Worm (Caenorhabditis elegans): ENCODE results near the gene W03B1.9.

Gene W03B1.9

DNA sequence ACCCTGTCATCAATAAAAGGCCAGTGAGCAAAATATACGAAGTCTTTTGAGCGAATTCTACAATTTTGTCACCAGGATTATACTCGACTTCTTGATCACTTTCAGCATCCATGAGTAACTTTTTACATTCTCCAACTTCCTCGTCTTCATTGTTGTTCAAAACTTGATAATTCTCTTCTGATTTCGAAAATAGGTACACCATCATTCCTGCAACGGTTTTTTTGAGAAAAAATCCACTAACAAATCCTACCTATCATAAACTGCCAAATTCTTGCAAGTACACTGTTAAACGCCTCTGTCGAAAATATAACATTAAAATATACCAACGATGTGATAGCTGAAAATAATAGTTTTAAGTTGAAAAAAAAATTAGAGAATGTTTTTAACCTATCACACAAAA is 12.0 kb downstream of the W03B1.9 start:
- TF ChIP-seq crh-2 (tag; optimal IDR thresholded peaks at IDR 0.05) (no peak), ceh-82 (tag; optimal IDR thresholded peaks at IDR 0.05) (no peak), nhr-23 (tag; optimal IDR thresholded peaks at IDR 0.05) (no peak), sma-3 (GFP tag; optimal IDR thresholded peaks at IDR 0.05) (no peak)

DNA sequence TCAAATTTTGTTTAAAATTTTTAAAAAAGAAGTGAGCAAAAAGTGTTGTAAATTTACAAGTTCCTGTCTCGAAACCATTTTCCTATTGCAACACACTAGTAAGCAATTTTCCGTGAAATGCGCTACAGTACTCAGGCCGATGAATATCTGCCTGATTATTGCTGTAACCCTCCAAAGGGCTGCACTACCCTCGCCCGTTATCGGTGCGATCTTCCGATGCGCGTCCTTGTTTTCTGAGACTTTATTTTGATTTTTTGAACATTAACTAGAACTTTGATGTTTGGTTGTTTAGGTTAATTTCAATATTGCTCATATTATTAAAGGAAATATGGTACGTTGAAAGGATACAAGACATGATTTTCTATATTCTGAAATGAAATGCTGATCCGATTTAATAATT is 18.6 kb downstream of the W03B1.9 start:
- TF ChIP-seq blmp-1 (tag; optimal IDR thresholded peaks at IDR 0.05; ENCODE audit: insufficient read depth) (no peak), nhr-10 (tag; optimal IDR thresholded peaks at IDR 0.05) (no peak), aly-2 (tag; optimal IDR thresholded peaks at IDR 0.05) (no peak), sma-3 (GFP tag; optimal IDR thresholded peaks at IDR 0.05) (no peak), peb-1 (tag; optimal IDR thresholded peaks at IDR 0.05) (no peak), F13H6.1 (tag; optimal IDR thresholded peaks at IDR 0.05) (no peak), C34F6.9 (tag; optimal IDR thresholded peaks at IDR 0.05) (no peak), egl-27 (tag; optimal IDR thresholded peaks at IDR 0.05) (no peak), lin-11 (tag; optimal IDR thresholded peaks at IDR 0.05) (no peak), nhr-12 (tag; optimal IDR thresholded peaks at IDR 0.05) (no peak), nhr-21 (tag; optimal IDR thresholded peaks at IDR 0.05) (no peak), nhr-23 (tag; optimal IDR thresholded peaks at IDR 0.05) (peak; percentile 55), unc-55 (GFP tag; optimal IDR thresholded peaks at IDR 0.05) (no peak), ztf-11 (tag; optimal IDR thresholded peaks at IDR 0.05) (no peak), zag-1 (tag; optimal IDR thresholded peaks at IDR 0.05) (no peak), lin-13 (GFP tag; optimal IDR thresholded peaks at IDR 0.05) (no peak), nhr-237 (tag; optimal IDR thresholded peaks at IDR 0.05) (no peak), nhr-11 (tag; optimal IDR thresholded peaks at IDR 0.05) (no peak), elt-3 (tag; optimal IDR thresholded peaks at IDR 0.05) (no peak), sem-4 (tag; optimal IDR thresholded peaks at IDR 0.05) (no peak), ceh-82 (tag; optimal IDR thresholded peaks at IDR 0.05) (no peak), R02D3.7 (tag; optimal IDR thresholded peaks at IDR 0.05) (no peak), sma-9 (GFP tag; optimal IDR thresholded peaks at IDR 0.05) (peak; percentile 62), sma-9 (tag; optimal IDR thresholded peaks at IDR 0.05) (no peak), ceh-16 (tag; optimal IDR thresholded peaks at IDR 0.05) (peak; percentile 23), snpc-4 (tag; optimal IDR thresholded peaks at IDR 0.05) (no peak), unc-39 (tag; optimal IDR thresholded peaks at IDR 0.05) (no peak), mab-5 (tag; optimal IDR thresholded peaks at IDR 0.05) (no peak), lsy-2 (tag; optimal IDR thresholded peaks at IDR 0.05) (no peak), ZK546.5 (tag; optimal IDR thresholded peaks at IDR 0.05) (no peak), ama-1 (optimal IDR thresholded peaks at IDR 0.05) (no peak), elt-1 (tag; optimal IDR thresholded peaks at IDR 0.05) (peak; percentile 76)

DNA sequence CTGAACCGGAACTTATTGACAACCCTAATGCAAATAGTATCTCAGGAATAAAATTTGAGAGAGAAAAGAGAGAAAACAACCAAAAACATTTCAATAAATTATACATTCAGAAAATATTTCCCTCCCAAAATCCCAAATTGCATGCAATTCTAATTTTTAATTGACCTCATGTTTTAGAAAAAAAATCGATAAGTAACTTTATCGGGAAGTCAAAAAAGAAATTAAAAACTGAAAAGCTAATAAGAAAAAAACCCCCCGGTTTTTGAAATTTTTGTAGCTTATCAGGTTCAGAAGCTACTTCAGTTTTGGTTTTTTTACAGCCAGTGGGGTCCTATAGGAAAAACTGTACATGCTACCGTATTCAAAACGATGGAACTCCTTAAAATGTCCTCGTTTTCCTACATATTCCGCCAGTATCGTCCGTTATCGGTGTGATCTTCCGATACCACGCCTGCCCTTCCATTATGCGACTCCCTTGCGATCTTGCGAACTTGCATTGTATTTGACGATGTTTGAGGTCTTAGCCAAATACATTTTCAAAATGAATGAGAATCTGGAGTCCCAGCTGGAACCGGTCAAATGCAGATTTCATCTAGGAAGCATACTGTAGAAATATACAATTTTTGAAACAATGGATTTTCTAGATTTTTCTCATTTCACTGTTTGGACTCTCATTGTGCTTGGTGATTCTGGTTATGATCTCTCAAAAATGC is 20.5 kb downstream of the W03B1.9 start, which contains the start of the genes W03B1.3 and oac-51:
TSS of gene W03B1.3 (minus strand) at position 101 of the 713 bp plus-strand sequence.
TSS of gene oac-51 (plus strand) at position 663 of the 713 bp plus-strand sequence.
- no peak for TF ChIP-seq nhr-6 (tag; optimal IDR thresholded peaks at IDR 0.05)
- TF ChIP-seq ama-1 (optimal IDR thresholded peaks at IDR 0.05) = no peak
- no peak for TF ChIP-seq mab-5 (tag; optimal IDR thresholded peaks at IDR 0.05)
- TF ChIP-seq fos-1 (tag; optimal IDR thresholded peaks at IDR 0.05) = no peak
- no peak for TF ChIP-seq elt-3 (tag; optimal IDR thresholded peaks at IDR 0.05)
- no peak for TF ChIP-seq lsy-2 (tag; optimal IDR thresholded peaks at IDR 0.05)
- TF ChIP-seq F13H6.1 (tag; optimal IDR thresholded peaks at IDR 0.05) = no peak
- no peak for TF ChIP-seq crh-2 (tag; optimal IDR thresholded peaks at IDR 0.05)
- TF ChIP-seq dmd-4 (tag; optimal IDR thresholded peaks at IDR 0.05) = no peak

DNA sequence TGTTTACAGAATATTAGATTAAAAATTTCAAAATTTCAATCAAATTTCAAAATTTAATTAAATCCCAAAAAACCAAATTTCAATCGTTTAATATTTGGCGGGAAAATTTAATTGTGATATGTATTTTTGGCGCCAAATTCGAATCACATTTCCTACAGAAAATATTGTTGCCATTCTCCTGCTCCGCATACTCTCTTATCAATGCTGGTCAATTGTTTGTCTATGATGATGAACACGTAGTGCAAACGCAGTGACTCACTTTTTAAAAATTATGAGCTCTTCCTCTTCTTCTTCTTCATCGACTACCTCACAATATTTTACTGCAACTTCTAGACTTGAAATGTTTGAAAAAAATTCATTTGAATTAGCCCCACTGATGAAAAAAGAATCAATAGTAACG is 30.3 kb downstream of the W03B1.9 start, which contains the start of gene trpl-2:
TSS of gene trpl-2 (plus strand) at position 210 of the 400 bp plus-strand sequence.
- peak; percentile 75 for TF ChIP-seq fos-1 (tag; optimal IDR thresholded peaks at IDR 0.05)
- TF ChIP-seq C34F6.9 (tag; optimal IDR thresholded peaks at IDR 0.05) = no peak

DNA sequence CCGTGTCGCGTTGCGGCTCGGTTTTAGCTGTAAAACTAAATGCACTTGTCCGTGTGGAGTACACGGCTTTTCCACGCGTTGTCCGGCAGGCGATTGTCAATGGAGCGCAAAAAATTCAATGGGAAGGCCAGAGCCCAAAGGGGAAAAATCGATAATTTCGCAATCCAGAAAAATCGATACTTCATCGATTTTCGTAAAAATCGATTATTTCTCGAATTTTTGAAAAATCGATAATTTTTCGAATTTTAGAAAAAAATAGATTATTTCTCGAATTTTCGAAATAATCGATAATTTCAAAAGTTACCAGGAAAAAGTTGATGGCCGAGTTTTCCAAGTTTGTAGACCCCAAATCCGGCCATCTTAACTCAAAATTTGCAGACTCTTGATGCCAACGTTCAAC is 37.3 kb downstream of the W03B1.9 start:
- TF ChIP-seq C34F6.9 (tag; optimal IDR thresholded peaks at IDR 0.05) (no peak), skn-1 (tag; optimal IDR thresholded peaks at IDR 0.05) (no peak), F13H6.1 (tag; optimal IDR thresholded peaks at IDR 0.05) (no peak), sma-9 (GFP tag; optimal IDR thresholded peaks at IDR 0.05) (no peak), sma-9 (tag; optimal IDR thresholded peaks at IDR 0.05) (no peak)

All from whole organism, L2 larva.